Worm (Caenorhabditis elegans) whole organism, young adult: Measurements from ENCODE around the gene Y38F1A.2.

ENCODE experiments used
- Y53F4B.3 ChIP-seq: fragments of 200-800 bp; sonication (Bioruptor generic); IDR thresholded peaks from 2 replicates; pipeline ENCODE4 v1.3.6; 2022; ENCODE audit warnings: missing genetic modification reagents, missing genetic modification characterization, missing compliant biosample characterization
- bed-1 ChIP-seq: fragments of 200-800 bp; sonication (Bioruptor generic); IDR thresholded peaks from 2 replicates; pipeline ENCODE4 v1.3.6; 2022; ENCODE audit warnings: missing genetic modification reagents, missing genetic modification characterization, missing compliant biosample characterization
- efl-1 ChIP-seq: fragments of 150-350 bp; optimal IDR thresholded peaks from 2 replicates; lab custom pipeline; 2014; ENCODE audit warnings: missing biosample characterization, missing genetic modification reagents, missing genetic modification characterization
- mes-4 ChIP-seq: sonication (generic microtip); optimal IDR thresholded peaks from 2 replicates; lab custom pipeline; 2016; ENCODE audit warnings: missing genotype, missing genetic modification characterization, missing compliant biosample characterization
- nhr-80 ChIP-seq: sonication (generic microtip); optimal IDR thresholded peaks from 2 replicates; lab custom pipeline; 2016; ENCODE audit warnings: missing genetic modification characterization, missing compliant biosample characterization
- pbrm-1 ChIP-seq: fragments of 200-800 bp; sonication (Bioruptor generic); IDR thresholded peaks from 2 replicates; pipeline ENCODE4 v1.3.6; 2022; ENCODE audit warnings: missing genetic modification reagents, missing genetic modification characterization, missing compliant biosample characterization
- snpc-4 ChIP-seq, 5 experiments: fragments of 150-350 bp in 1 of 5; sonication (generic microtip) in 4 of 5; optimal IDR thresholded peaks; 2 replicates each; lab custom pipeline; 2014 to 2018; ENCODE audit warnings: missing genetic modification characterization in 5 of 5, missing biosample characterization in 3 of 5, antibody characterized with exemption in 2 of 5, mild to moderate bottlenecking in 2 of 5, missing compliant biosample characterization in 2 of 5, missing genotype in 2 of 5, moderate library complexity in 2 of 5, missing genetic modification reagents in 1 of 5
- sptf-2 ChIP-seq: fragments of 200-800 bp; sonication (Bioruptor generic); optimal IDR thresholded peaks from 2 replicates; lab custom pipeline; 2018; ENCODE audit warnings: mild to moderate bottlenecking, missing genetic modification characterization, missing compliant biosample characterization
- tlf-1 ChIP-seq: fragments of 200-800 bp; sonication (Bioruptor generic); optimal IDR thresholded peaks from 2 replicates; lab custom pipeline; 2018; ENCODE audit warnings: mild to moderate bottlenecking, missing genetic modification characterization, missing compliant biosample characterization
- unc-130 ChIP-seq: sonication (generic microtip); optimal IDR thresholded peaks from 2 replicates; lab custom pipeline; 2016; ENCODE audit warnings: missing genetic modification reagents, missing genetic modification characterization, missing compliant biosample characterization
- zfh-2 ChIP-seq: fragments of 200-800 bp; sonication (Bioruptor generic); conservative IDR thresholded peaks from 2 replicates; pipeline ENCODE4 v1.3.6; 2022; ENCODE audit warnings: missing genetic modification reagents, missing genetic modification characterization, missing compliant biosample characterization

DNA sequence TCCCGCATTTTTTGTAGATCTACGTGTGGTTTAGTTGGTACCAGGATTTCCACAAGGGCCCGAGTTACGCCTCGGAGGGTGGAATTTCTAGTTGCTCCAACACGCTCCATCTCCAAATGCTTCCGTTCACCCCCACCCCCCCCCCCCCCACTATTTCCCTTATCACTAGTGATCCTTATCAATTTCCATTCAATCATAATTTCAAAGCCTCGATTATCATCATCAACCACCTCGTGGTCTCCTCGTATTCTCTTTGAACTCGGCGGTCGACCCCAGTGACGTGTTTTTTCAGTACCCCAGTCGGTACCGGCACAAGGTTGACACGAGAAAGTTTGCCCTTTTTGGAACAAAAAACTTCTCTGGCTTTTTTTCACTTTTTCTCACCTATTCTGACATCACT, 28.1 kb downstream of the Y38F1A.2 start:
- TF ChIP-seq snpc-4 (GFP tag; optimal IDR thresholded peaks at IDR 0.05; lab: Kevin White, UChicago): no peak
- TF ChIP-seq snpc-4 (tag; optimal IDR thresholded peaks at IDR 0.05; lab: Kevin White, UChicago): no peak
- no peak for TF ChIP-seq Y53F4B.3 (GFP tag; lab: Robert Waterston, UW)
- TF ChIP-seq sptf-2: no peak
- TF ChIP-seq bed-1 (GFP tag; lab: Robert Waterston, UW): no peak
- TF ChIP-seq unc-130 (GFP tag; lab: Kevin White, UChicago): no peak
- TF ChIP-seq tlf-1: no peak
- no peak for TF ChIP-seq mes-4
- no peak for TF ChIP-seq efl-1 (GFP tag; lab: Kevin White, UChicago)
- no peak for TF ChIP-seq zfh-2
- TF ChIP-seq nhr-80: no peak
- TF ChIP-seq pbrm-1 (GFP tag; lab: Robert Waterston, UW): no peak
